Worm (Caenorhabditis elegans) whole organism, young adult: Measurements from ENCODE around the gene sgk-1.

Experiments used
- B0261.1 ChIP-seq: sonication (generic microtip); optimal IDR thresholded peaks from 2 replicates; lab custom pipeline; 2016; ENCODE audit warnings: mild to moderate bottlenecking, missing genetic modification characterization, moderate library complexity, missing compliant biosample characterization
- B0336.3 ChIP-seq: fragments of 200-800 bp; sonication (Bioruptor generic); IDR thresholded peaks from 2 replicates; pipeline ENCODE4 v1.3.6; 2022; ENCODE audit warnings: missing genetic modification characterization, missing compliant biosample characterization
- D2030.7 ChIP-seq: fragments of 200-800 bp; sonication (Bioruptor generic); IDR thresholded peaks from 2 replicates; pipeline ENCODE4 v1.3.6; 2022; ENCODE audit warnings: missing genetic modification reagents, missing genetic modification characterization, missing compliant biosample characterization
- F33H1.4 ChIP-seq: fragments of 200-800 bp; sonication (Bioruptor generic); IDR thresholded peaks from 2 replicates; pipeline ENCODE4 v1.3.6; 2022; ENCODE audit warnings: missing genetic modification reagents, missing genetic modification characterization, missing compliant biosample characterization
- T26A5.8 ChIP-seq: sonication (generic microtip); optimal IDR thresholded peaks from 2 replicates; lab custom pipeline; 2016; ENCODE audit warnings: missing genetic modification characterization, missing compliant biosample characterization
- Y79H2A.3 ChIP-seq: fragments of 200-800 bp; sonication (Bioruptor generic); conservative IDR thresholded peaks from 2 replicates; pipeline ENCODE4 v1.3.6; 2022; ENCODE audit warnings: missing genetic modification reagents, missing genetic modification characterization, missing compliant biosample characterization
- ZK185.1 ChIP-seq: sonication (generic microtip); optimal IDR thresholded peaks from 2 replicates; lab custom pipeline; 2016; ENCODE audit warnings: mild to moderate bottlenecking, missing genetic modification characterization, missing compliant biosample characterization; ENCODE audit not compliant: poor library complexity, severe bottlenecking
- ama-1 ChIP-seq, 3 experiments: fragments of 150-350 bp in 1 of 3; sonication (generic microtip) in 2 of 3; optimal IDR thresholded peaks; 2 replicates each; lab custom pipeline; 2014 to 2018; ENCODE audit warnings: missing biosample characterization in 2 of 3, missing genetic modification characterization in 2 of 3, missing genetic modification reagents in 2 of 3
- cebp-2 ChIP-seq: fragments of 200-800 bp; sonication (Bioruptor generic); IDR thresholded peaks from 2 replicates; pipeline ENCODE4 v1.3.6; 2022; ENCODE audit warnings: missing genetic modification characterization, missing compliant biosample characterization
- ceh-27 ChIP-seq: fragments of 200-800 bp; sonication (Bioruptor generic); optimal IDR thresholded peaks from 2 replicates; lab custom pipeline; 2018; ENCODE audit warnings: mild to moderate bottlenecking, missing genetic modification characterization, moderate library complexity, missing compliant biosample characterization
- ceh-79 ChIP-seq: sonication (generic microtip); optimal IDR thresholded peaks from 2 replicates; lab custom pipeline; 2017; ENCODE audit warnings: mild to moderate bottlenecking, missing genetic modification characterization, missing compliant biosample characterization
- chd-7 ChIP-seq: sonication (generic microtip); optimal IDR thresholded peaks from 2 replicates; lab custom pipeline; 2016; ENCODE audit warnings: mild to moderate bottlenecking, missing genetic modification characterization, moderate library complexity, missing compliant biosample characterization
- egl-44 ChIP-seq: fragments of 200-800 bp; sonication (Bioruptor generic); IDR thresholded peaks from 2 replicates; pipeline ENCODE4 v1.3.6; 2022; ENCODE audit warnings: missing genetic modification reagents, missing genetic modification characterization, missing compliant biosample characterization
- him-1 ChIP-seq: sonication (generic microtip); optimal IDR thresholded peaks from 2 replicates; lab custom pipeline; 2016; ENCODE audit warnings: missing genotype, missing genetic modification reagents, missing genetic modification characterization, missing compliant biosample characterization
- hmg-1.2 ChIP-seq: fragments of 200-800 bp; sonication (Bioruptor generic); IDR thresholded peaks from 2 replicates; pipeline ENCODE4 v1.3.6; 2022; ENCODE audit warnings: missing genetic modification reagents, missing genetic modification characterization, missing compliant biosample characterization
- hmg-20 ChIP-seq: fragments of 200-800 bp; sonication (Bioruptor generic); IDR thresholded peaks from 2 replicates; pipeline ENCODE4 v1.3.6; 2022; ENCODE audit warnings: missing genetic modification reagents, missing genetic modification characterization, missing compliant biosample characterization
- hrde-1 ChIP-seq: sonication (generic microtip); optimal IDR thresholded peaks from 2 replicates; lab custom pipeline; 2016; ENCODE audit warnings: missing genetic modification characterization, mild to moderate bottlenecking, missing compliant biosample characterization, moderate library complexity, missing genotype, missing genetic modification reagents, borderline replicate concordance
- lag-1 ChIP-seq: fragments of 200-800 bp; sonication (Bioruptor generic); IDR thresholded peaks from 2 replicates; pipeline ENCODE4 v1.3.6; 2022; ENCODE audit warnings: missing genetic modification reagents, missing genetic modification characterization, missing compliant biosample characterization
- lin-26 ChIP-seq: fragments of 200-800 bp; sonication (Bioruptor generic); IDR thresholded peaks from 2 replicates; pipeline ENCODE4 v1.3.6; 2022; ENCODE audit warnings: missing genetic modification reagents, missing genetic modification characterization, missing compliant biosample characterization
- lin-40 ChIP-seq: sonication (generic microtip); optimal IDR thresholded peaks from 2 replicates; lab custom pipeline; 2016; ENCODE audit warnings: missing genetic modification characterization, mild to moderate bottlenecking, missing compliant biosample characterization, missing genotype, missing genetic modification reagents
- lir-1 ChIP-seq: fragments of 200-800 bp; sonication (Bioruptor generic); conservative IDR thresholded peaks from 2 replicates; pipeline ENCODE4 v1.3.6; 2022; ENCODE audit warnings: missing genetic modification reagents, missing genetic modification characterization, missing compliant biosample characterization
- nhr-120 ChIP-seq: fragments of 200-800 bp; sonication (Bioruptor generic); IDR thresholded peaks from 2 replicates; pipeline ENCODE4 v1.3.6; 2022; ENCODE audit warnings: missing genetic modification characterization, missing compliant biosample characterization
- nhr-90 ChIP-seq: sonication (generic microtip); optimal IDR thresholded peaks from 2 replicates; lab custom pipeline; 2016; ENCODE audit warnings: missing genotype, mild to moderate bottlenecking, missing genetic modification characterization, missing compliant biosample characterization
- pbrm-1 ChIP-seq: fragments of 200-800 bp; sonication (Bioruptor generic); IDR thresholded peaks from 2 replicates; pipeline ENCODE4 v1.3.6; 2022; ENCODE audit warnings: missing genetic modification reagents, missing genetic modification characterization, missing compliant biosample characterization
- pha-4 ChIP-seq: fragments of 150-350 bp; sonication (generic microtip); optimal IDR thresholded peaks from 2 replicates; lab custom pipeline; 2014; ENCODE audit warnings: missing biosample characterization, missing genetic modification reagents, missing genetic modification characterization
- rcor-1 ChIP-seq: fragments of 200-800 bp; sonication (Bioruptor generic); IDR thresholded peaks from 2 replicates; pipeline ENCODE4 v1.3.6; 2022; ENCODE audit warnings: missing genetic modification reagents, missing genetic modification characterization, missing compliant biosample characterization
- rec-8 ChIP-seq, 2 experiments: sonication (generic microtip); optimal IDR thresholded peaks; 2 replicates each; lab custom pipeline; 2016; ENCODE audit warnings: mild to moderate bottlenecking in 2 of 2, missing genetic modification characterization in 2 of 2, missing genetic modification reagents in 2 of 2, missing genotype in 2 of 2, missing biosample characterization in 1 of 2, missing compliant biosample characterization in 1 of 2, moderate library complexity in 1 of 2
- rpc-1 ChIP-seq, 2 experiments: fragments of 150-350 bp in 1 of 2; sonication (generic microtip) in 1 of 2; optimal IDR thresholded peaks; 2 replicates each; lab custom pipeline; 2014 to 2018; ENCODE audit warnings: missing biosample characterization in 1 of 2, missing genetic modification characterization in 1 of 2, missing genetic modification reagents in 1 of 2, missing genotype in 1 of 2
- snpc-1.3 ChIP-seq: sonication (generic microtip); optimal IDR thresholded peaks from 2 replicates; lab custom pipeline; 2017; ENCODE audit warnings: missing genetic modification characterization, mild to moderate bottlenecking, missing compliant biosample characterization, antibody characterized with exemption, moderate library complexity, missing genotype, missing genetic modification reagents; ENCODE audit not compliant: insufficient read depth
- snpc-4 ChIP-seq, 5 experiments: fragments of 150-350 bp in 1 of 5; sonication (generic microtip) in 4 of 5; optimal IDR thresholded peaks; 2 replicates each; lab custom pipeline; 2014 to 2018; ENCODE audit warnings: missing genetic modification characterization in 5 of 5, missing biosample characterization in 3 of 5, antibody characterized with exemption in 2 of 5, mild to moderate bottlenecking in 2 of 5, missing compliant biosample characterization in 2 of 5, missing genotype in 2 of 5, moderate library complexity in 2 of 5, missing genetic modification reagents in 1 of 5
- tbp1 ChIP-seq: fragments of 200-800 bp; sonication (Bioruptor generic); optimal IDR thresholded peaks from 2 replicates; lab custom pipeline; 2018; ENCODE audit warnings: mild to moderate bottlenecking, missing genetic modification characterization, missing compliant biosample characterization
- ztf-6 ChIP-seq: fragments of 200-800 bp; sonication (Bioruptor generic); IDR thresholded peaks from 2 replicates; pipeline ENCODE4 v1.3.6; 2022; ENCODE audit warnings: missing genetic modification reagents, missing genetic modification characterization, missing compliant biosample characterization

The sgk-1 gene

DNA sequence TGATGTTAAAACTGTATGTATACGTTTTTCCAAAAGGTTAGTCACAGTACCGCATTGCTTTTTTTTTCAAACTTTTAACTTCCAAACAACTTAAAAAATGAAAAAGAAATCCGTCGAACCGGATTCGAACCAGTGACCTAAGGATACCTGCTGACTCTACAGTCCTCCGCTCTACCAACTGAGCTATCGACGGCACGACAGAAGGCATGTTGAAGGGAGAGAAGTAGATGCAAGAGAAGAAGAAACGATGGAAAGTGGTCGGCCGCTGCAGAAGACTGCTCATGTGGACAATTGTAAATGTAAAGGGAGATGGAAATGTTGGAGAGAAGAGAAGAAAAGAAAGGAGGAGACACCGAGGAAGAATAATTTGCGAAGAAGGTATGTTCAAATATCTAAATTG lies 52.3 kb downstream of the sgk-1 start (continued):
- TF ChIP-seq rec-8 (tag; optimal IDR thresholded peaks at IDR 0.05; lab: Kevin White, UChicago), result peak; percentile 63 to 82
- TF ChIP-seq ceh-79 (tag; lab: Kevin White, UChicago), result no peak
- TF ChIP-seq F33H1.4 (GFP tag; lab: Robert Waterston, UW), result 0 out of 2 replicates have a peak, but pooled peaks have one; percentile 17
- TF ChIP-seq T26A5.8, result peak; percentile 91
- peak; percentile 97 for TF ChIP-seq egl-44
- no peak for TF ChIP-seq pha-4 (tag; lab: Kevin White, UChicago)
- peak; percentile 92 for TF ChIP-seq pbrm-1 (GFP tag; lab: Robert Waterston, UW)
- peak; percentile 80 for TF ChIP-seq D2030.7
- peak; percentile 76 for TF ChIP-seq snpc-4 (GFP tag; optimal IDR thresholded peaks at IDR 0.05; lab: Kevin White, UChicago)
- peak; percentile 82 to 89 (median 87) for TF ChIP-seq snpc-4 (tag; optimal IDR thresholded peaks at IDR 0.05; lab: Kevin White, UChicago)
- no peak for TF ChIP-seq Y79H2A.3 (GFP tag; lab: Robert Waterston, UW)
- 0 out of 2 replicates have a peak, but pooled peaks have one; percentile 65 for TF ChIP-seq nhr-120
- peak; percentile 96 for TF ChIP-seq lin-40 (tag; lab: Kevin White, UChicago)
- TF ChIP-seq lir-1 (GFP tag; lab: Robert Waterston, UW), result peak; percentile 52
- peak; percentile 71 for TF ChIP-seq snpc-1.3 (tag; lab: Kevin White, UChicago)
- peak; percentile 86 for TF ChIP-seq B0336.3 (GFP tag; lab: Robert Waterston, UW)
- peak; percentile 87; the same call in 1 of the 2 replicates for TF ChIP-seq ztf-6 (GFP tag; lab: Robert Waterston, UW)
- TF ChIP-seq lag-1 (GFP tag; lab: Robert Waterston, UW), result peak; percentile 50; the same call in 1 of the 2 replicates

DNA sequence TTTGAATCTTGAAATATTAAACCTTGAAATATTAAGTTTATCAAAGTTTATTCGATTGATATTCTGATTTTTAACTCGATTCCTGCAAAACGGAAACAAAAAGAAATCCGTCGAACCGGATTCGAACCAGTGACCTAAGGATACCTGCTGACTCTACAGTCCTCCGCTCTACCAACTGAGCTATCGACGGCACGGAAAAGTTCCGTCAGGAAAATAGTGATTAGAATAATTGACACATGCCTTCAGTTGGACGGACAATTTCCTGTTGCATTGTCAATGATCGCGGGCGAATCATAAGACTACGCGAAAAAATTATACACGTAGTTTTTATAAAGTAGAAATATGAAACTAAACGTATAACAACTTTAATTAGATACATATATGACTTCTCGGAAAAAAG lies 52.8 kb downstream of the sgk-1 start:
- peak; percentile 28 for TF ChIP-seq lin-26 (GFP tag; lab: Robert Waterston, UW)
- TF ChIP-seq rpc-1 (optimal IDR thresholded peaks at IDR 0.05; lab: Kevin White, UChicago), result no peak
- peak; percentile 60 for TF ChIP-seq rpc-1 (tag; optimal IDR thresholded peaks at IDR 0.05; lab: Kevin White, UChicago)
- no peak for TF ChIP-seq rcor-1 (GFP tag; lab: Robert Waterston, UW)
- peak; percentile 4 for TF ChIP-seq tbp1 (GFP tag; lab: Kevin White, UChicago)
- 0 out of 2 replicates have a peak, but pooled peaks have one; percentile 65 for TF ChIP-seq cebp-2
- TF ChIP-seq hmg-1.2 (GFP tag; lab: Robert Waterston, UW), result peak; percentile 5; the same call in 1 of the 2 replicates
- no peak for TF ChIP-seq pbrm-1 (GFP tag; lab: Robert Waterston, UW)
- TF ChIP-seq, all 124 proteins: peak for 5

DNA sequence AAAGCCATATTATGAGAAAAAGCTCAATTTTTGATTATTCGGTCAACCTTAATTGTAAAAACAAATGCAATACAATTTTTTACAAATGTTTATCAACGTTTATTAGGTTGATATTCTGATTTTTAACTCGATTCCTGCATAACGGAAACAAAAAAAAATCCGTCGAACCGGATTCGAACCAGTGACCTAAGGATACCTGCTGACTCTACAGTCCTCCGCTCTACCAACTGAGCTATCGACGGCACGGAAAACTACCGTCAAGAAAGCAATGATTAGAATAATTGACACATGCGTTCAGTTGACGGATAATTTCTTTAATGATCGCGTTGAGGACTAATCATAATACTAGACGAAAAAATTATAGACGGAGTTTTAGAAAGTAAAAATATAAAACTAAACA lies 53.3 kb downstream of the sgk-1 start:
- TF ChIP-seq ceh-27 (GFP tag; lab: Kevin White, UChicago), result no peak
- TF ChIP-seq tbp1 (GFP tag; lab: Kevin White, UChicago), result peak; percentile 87
- peak; percentile 32 for TF ChIP-seq hmg-1.2 (GFP tag; lab: Robert Waterston, UW)
- no peak for TF ChIP-seq nhr-90 (tag; lab: Kevin White, UChicago)
- 0 out of 2 replicates have a peak, but pooled peaks have one; percentile 32 for TF ChIP-seq pbrm-1 (GFP tag; lab: Robert Waterston, UW)
- peak; percentile 34 for TF ChIP-seq him-1
- no peak for TF ChIP-seq ama-1 (optimal IDR thresholded peaks at IDR 0.05; lab: Kevin White, UChicago)
- peak in 1 of 2 experiments; percentile 31 for TF ChIP-seq ama-1 (GFP tag; optimal IDR thresholded peaks at IDR 0.05; lab: Kevin White, UChicago)
- TF ChIP-seq chd-7, result no peak
- TF ChIP-seq rcor-1 (GFP tag; lab: Robert Waterston, UW), result 0 out of 2 replicates have a peak, but pooled peaks have one; percentile 15
- peak; percentile 6 for TF ChIP-seq snpc-4 (GFP tag; optimal IDR thresholded peaks at IDR 0.05; lab: Kevin White, UChicago)
- peak in 1 of 4 experiments; percentile 16 for TF ChIP-seq snpc-4 (tag; optimal IDR thresholded peaks at IDR 0.05; lab: Kevin White, UChicago)
- no peak for TF ChIP-seq hmg-20
- peak; percentile 69 for TF ChIP-seq lin-26 (GFP tag; lab: Robert Waterston, UW)
- no peak for TF ChIP-seq snpc-1.3 (tag; lab: Kevin White, UChicago)
- peak; percentile 59 for TF ChIP-seq rpc-1 (optimal IDR thresholded peaks at IDR 0.05; lab: Kevin White, UChicago)
- peak; percentile 72 for TF ChIP-seq rpc-1 (tag; optimal IDR thresholded peaks at IDR 0.05; lab: Kevin White, UChicago)
- TF ChIP-seq B0261.1, result peak; percentile 59
- no peak for TF ChIP-seq hrde-1 (tag; lab: Kevin White, UChicago)
- peak; percentile 40 for TF ChIP-seq ZK185.1 (tag; lab: Kevin White, UChicago)
- TF ChIP-seq D2030.7, result peak; percentile 34; the same call in 1 of the 2 replicates
- TF ChIP-seq, all 124 proteins: peak for 12
